Worm (Caenorhabditis elegans): Measurements from ENCODE around the gene T03F7.7.

T03F7.7 gene

DNA sequence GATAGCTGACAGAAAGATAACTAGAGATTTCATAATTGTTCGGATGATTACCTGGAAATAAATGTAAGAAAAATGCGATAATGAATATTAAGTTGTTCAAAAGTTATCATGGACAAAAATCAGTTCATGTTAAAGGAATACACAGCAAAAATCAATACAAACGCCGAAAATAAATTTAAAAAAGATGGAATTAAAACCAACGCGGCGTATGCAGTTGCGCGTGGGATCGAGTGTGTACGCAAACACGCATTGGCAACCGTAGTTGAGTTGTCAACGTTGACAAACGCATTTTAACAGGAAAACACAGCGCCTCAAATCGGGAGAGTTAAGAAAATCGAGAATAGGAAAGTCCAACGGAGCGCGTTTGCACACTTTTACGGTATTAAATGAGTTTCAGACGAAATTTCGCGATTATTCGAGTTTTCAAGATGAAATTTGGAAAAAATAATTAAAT lies 15.7 kb downstream of the T03F7.7 start, which contains the start of gene tmed-10:
tmed-10 (minus strand) TSS at position 51 of the 454 bp plus-strand sequence.
- peak; percentile 34 for TF ChIP-seq hmg-11 (tag; optimal IDR thresholded peaks at IDR 0.05)
- peak; percentile 3 for TF ChIP-seq egl-5 (tag; optimal IDR thresholded peaks at IDR 0.05)
- no peak for TF ChIP-seq nhr-237 (tag; optimal IDR thresholded peaks at IDR 0.05)
- TF ChIP-seq snpc-4 (tag; optimal IDR thresholded peaks at IDR 0.05): peak; percentile 69
- TF ChIP-seq lin-15B (tag; optimal IDR thresholded peaks at IDR 0.05): peak; percentile 80
- peak; percentile 50 for TF ChIP-seq elt-2 (tag; optimal IDR thresholded peaks at IDR 0.05)
- TF ChIP-seq nfya-1 (tag; optimal IDR thresholded peaks at IDR 0.05; ENCODE audit: insufficient read depth): peak; percentile 72
- TF ChIP-seq nhr-25 (tag; optimal IDR thresholded peaks at IDR 0.05): peak; percentile 57
- peak; percentile 82 for TF ChIP-seq pha-4 (tag; optimal IDR thresholded peaks at IDR 0.05)
- no peak for TF ChIP-seq ceh-9 (tag; optimal IDR thresholded peaks at IDR 0.05)
- peak; percentile 64 for TF ChIP-seq lin-39 (tag; optimal IDR thresholded peaks at IDR 0.05)
- no peak for TF ChIP-seq unc-62 (GFP tag; optimal IDR thresholded peaks at IDR 0.05)
- TF ChIP-seq nhr-23 (tag; optimal IDR thresholded peaks at IDR 0.05): peak; percentile 36
- TF ChIP-seq egl-27 (tag; optimal IDR thresholded peaks at IDR 0.05): no peak
- TF ChIP-seq nhr-43 (tag; optimal IDR thresholded peaks at IDR 0.05; ENCODE audit: poor library complexity, severe bottlenecking): no peak
- TF ChIP-seq elt-1 (tag; optimal IDR thresholded peaks at IDR 0.05): no peak
- TF ChIP-seq unc-39 (tag; optimal IDR thresholded peaks at IDR 0.05): no peak
- TF ChIP-seq ztf-11 (tag; optimal IDR thresholded peaks at IDR 0.05): no peak
- TF ChIP-seq elt-3 (tag; optimal IDR thresholded peaks at IDR 0.05): no peak

DNA sequence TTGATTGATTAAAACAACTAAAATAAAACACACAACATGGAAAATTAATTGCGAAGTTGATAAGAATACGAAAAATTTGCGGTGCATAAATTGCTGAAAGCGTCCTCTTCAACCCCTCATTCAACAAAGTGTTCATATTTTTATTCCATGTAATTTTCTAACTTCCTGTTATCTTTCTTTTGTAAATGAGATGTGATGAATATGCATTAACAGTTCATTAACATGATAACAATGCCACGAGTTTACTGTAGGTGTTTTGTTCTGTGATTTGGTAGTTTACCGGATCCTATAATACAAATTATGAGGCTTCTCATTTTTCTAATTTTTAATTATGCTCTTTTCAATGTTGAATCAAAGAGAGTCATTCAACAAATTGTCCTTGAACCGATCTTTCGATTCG lies 17.9 kb downstream of the T03F7.7 start, which contains the start of gene F47G9.6:
F47G9.6 (plus strand) TSS at position 301 of the 400 bp plus-strand sequence.
- no peak for TF ChIP-seq lin-39 (tag; optimal IDR thresholded peaks at IDR 0.05)
- TF ChIP-seq egl-27 (tag; optimal IDR thresholded peaks at IDR 0.05): no peak
- TF ChIP-seq fkh-2 (tag; optimal IDR thresholded peaks at IDR 0.05): no peak
- TF ChIP-seq snpc-4 (tag; optimal IDR thresholded peaks at IDR 0.05): no peak
- no peak for TF ChIP-seq fkh-10 (GFP tag; optimal IDR thresholded peaks at IDR 0.05)
- no peak for TF ChIP-seq sea-2 (GFP tag; optimal IDR thresholded peaks at IDR 0.05)
- no peak for TF ChIP-seq nhr-23 (tag; optimal IDR thresholded peaks at IDR 0.05)
- no peak for TF ChIP-seq elt-1 (tag; optimal IDR thresholded peaks at IDR 0.05)
- TF ChIP-seq unc-39 (tag; optimal IDR thresholded peaks at IDR 0.05): no peak
- no peak for TF ChIP-seq tbx-2 (tag; optimal IDR thresholded peaks at IDR 0.05)
- TF ChIP-seq zag-1 (tag; optimal IDR thresholded peaks at IDR 0.05): no peak
- no peak for TF ChIP-seq nhr-28 (tag; optimal IDR thresholded peaks at IDR 0.05)
- no peak for TF ChIP-seq nhr-76 (tag; optimal IDR thresholded peaks at IDR 0.05)
- TF ChIP-seq fos-1 (tag; optimal IDR thresholded peaks at IDR 0.05): no peak
- no peak for TF ChIP-seq jun-1 (tag; optimal IDR thresholded peaks at IDR 0.05)
- no peak for TF ChIP-seq hmg-11 (tag; optimal IDR thresholded peaks at IDR 0.05)
- TF ChIP-seq nhr-25 (tag; optimal IDR thresholded peaks at IDR 0.05): no peak
- TF ChIP-seq nfya-1 (tag; optimal IDR thresholded peaks at IDR 0.05; ENCODE audit: insufficient read depth): no peak
- TF ChIP-seq eor-1 (tag; optimal IDR thresholded peaks at IDR 0.05): no peak
- no peak for TF ChIP-seq elt-2 (tag; optimal IDR thresholded peaks at IDR 0.05)

DNA sequence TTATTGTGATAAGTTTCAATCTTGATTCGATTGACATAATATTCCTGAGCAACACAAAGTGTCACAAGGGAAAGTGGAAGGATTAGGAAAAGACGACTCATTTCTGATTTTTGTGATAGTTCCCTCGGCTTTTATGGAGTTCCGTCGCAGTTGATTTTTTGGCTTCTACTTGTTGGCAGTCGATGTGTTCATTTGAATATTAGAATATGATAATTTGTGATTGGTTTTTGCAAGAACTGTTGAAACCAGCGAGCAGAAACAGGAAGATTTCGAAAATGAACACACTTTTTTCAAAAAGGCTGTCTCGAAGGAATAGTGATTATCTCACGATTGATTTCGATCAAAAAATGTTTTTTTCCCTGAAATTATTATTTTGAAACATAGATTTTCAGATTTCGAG lies 23.0 kb downstream of the T03F7.7 start, which contains the start of gene T02E9.6:
T02E9.6 (minus strand) TSS at position 101 of the 400 bp plus-strand sequence.
- TF ChIP-seq fkh-2 (tag; optimal IDR thresholded peaks at IDR 0.05) (no peak), pqm-1 (tag; optimal IDR thresholded peaks at IDR 0.05) (no peak), nhr-25 (tag; optimal IDR thresholded peaks at IDR 0.05) (no peak), nhr-28 (tag; optimal IDR thresholded peaks at IDR 0.05) (no peak), nhr-237 (tag; optimal IDR thresholded peaks at IDR 0.05) (no peak)

- TF ChIP-seq nhr-67 (tag; optimal IDR thresholded peaks at IDR 0.05) (no peak), eor-1 (tag; optimal IDR thresholded peaks at IDR 0.05) (no peak), fkh-10 (GFP tag; optimal IDR thresholded peaks at IDR 0.05) (no peak), mml-1 (tag; optimal IDR thresholded peaks at IDR 0.05) (no peak), sea-2 (GFP tag; optimal IDR thresholded peaks at IDR 0.05) (no peak), elt-2 (tag; optimal IDR thresholded peaks at IDR 0.05) (no peak), egl-5 (tag; optimal IDR thresholded peaks at IDR 0.05) (no peak), nhr-28 (tag; optimal IDR thresholded peaks at IDR 0.05) (no peak), elt-1 (tag; optimal IDR thresholded peaks at IDR 0.05) (no peak), lin-15B (tag; optimal IDR thresholded peaks at IDR 0.05) (no peak), ama-1 (optimal IDR thresholded peaks at IDR 0.05) (no peak), tbx-2 (tag; optimal IDR thresholded peaks at IDR 0.05) (no peak)
These were observed 24.7 kb downstream of the T03F7.7 start for ce11 chrV:11335757-11336418.
